Worm (Caenorhabditis elegans) whole organism, late embryonic: ENCODE measurements around the gene R102.8.

Experiments
- ahr-1 ChIP-seq: sonication (generic microtip); optimal IDR thresholded peaks from 2 replicates; lab custom pipeline; 2016; ENCODE audit warnings: missing genetic modification characterization, missing compliant biosample characterization
- ceh-22 ChIP-seq: sonication (generic microtip); optimal IDR thresholded peaks from 2 replicates; lab custom pipeline; 2017; ENCODE audit warnings: missing biosample characterization, missing genetic modification characterization
- ceh-34 ChIP-seq: sonication (generic microtip); optimal IDR thresholded peaks from 2 replicates; lab custom pipeline; 2016; ENCODE audit warnings: mild to moderate bottlenecking, missing genetic modification characterization, missing compliant biosample characterization
- che-1 ChIP-seq: sonication (generic microtip); optimal IDR thresholded peaks from 2 replicates; lab custom pipeline; 2016; ENCODE audit warnings: mild to moderate bottlenecking, missing genetic modification characterization, missing compliant biosample characterization
- hlh-6 ChIP-seq: sonication (generic microtip); optimal IDR thresholded peaks from 2 replicates; lab custom pipeline; 2016; ENCODE audit warnings: missing genotype, missing genetic modification characterization, missing compliant biosample characterization
- lim-6 ChIP-seq: sonication (generic microtip); optimal IDR thresholded peaks from 2 replicates; lab custom pipeline; 2016; ENCODE audit warnings: missing genetic modification characterization, missing compliant biosample characterization
- lin-11 ChIP-seq: fragments of 200-800 bp; sonication (Bioruptor generic); optimal IDR thresholded peaks from 2 replicates; lab custom pipeline; 2018; ENCODE audit warnings: mild to moderate bottlenecking, missing genetic modification characterization, missing compliant biosample characterization
- nfya-1 ChIP-seq: sonication (generic microtip); optimal IDR thresholded peaks from 2 replicates; lab custom pipeline; 2017; ENCODE audit warnings: missing genetic modification characterization, mild to moderate bottlenecking, missing compliant biosample characterization, antibody characterized with exemption, moderate library complexity
- nhr-232 ChIP-seq: sonication (generic microtip); optimal IDR thresholded peaks from 2 replicates; lab custom pipeline; 2016; ENCODE audit warnings: missing genetic modification characterization, missing compliant biosample characterization
- tbx-2 ChIP-seq: sonication (generic microtip); optimal IDR thresholded peaks from 2 replicates; lab custom pipeline; 2016; ENCODE audit warnings: missing genetic modification characterization, missing compliant biosample characterization
- ttx-3 ChIP-seq: sonication (generic microtip); optimal IDR thresholded peaks from 2 replicates; lab custom pipeline; 2016; ENCODE audit warnings: missing genetic modification reagents, missing genetic modification characterization, missing compliant biosample characterization
- unc-86 ChIP-seq: sonication (generic microtip); optimal IDR thresholded peaks from 2 replicates; lab custom pipeline; 2016; ENCODE audit warnings: missing genetic modification characterization, missing compliant biosample characterization

ce11 chrIV:10661072-10661471 is 29.0 kb downstream of the R102.8 start:
- TF ChIP-seq ceh-34 (tag; lab: Kevin White, UChicago) (no peak), ceh-22 (tag; lab: Kevin White, UChicago) (no peak), lin-11 (no peak), nhr-232 (tag; lab: Kevin White, UChicago) (no peak), che-1 (tag; lab: Kevin White, UChicago) (no peak), hlh-6 (tag; lab: Kevin White, UChicago) (no peak), unc-86 (tag; lab: Kevin White, UChicago) (no peak), tbx-2 (tag; lab: Kevin White, UChicago) (no peak), ttx-3 (tag; lab: Kevin White, UChicago) (no peak), ahr-1 (tag; lab: Kevin White, UChicago) (no peak), lim-6 (tag; lab: Kevin White, UChicago) (no peak), nfya-1 (tag; lab: Kevin White, UChicago) (no peak)
